Worm (Caenorhabditis elegans) whole organism, late embryonic: ENCODE data around the gene C30B5.6.

ENCODE experiments used
- K09A11.1 ChIP-seq: sonication (generic microtip); optimal IDR thresholded peaks from 2 replicates; lab custom pipeline; 2017; ENCODE audit warnings: antibody characterized with exemption, mild to moderate bottlenecking, missing genetic modification characterization, missing compliant biosample characterization; ENCODE audit not compliant: insufficient read depth
- ama-1 ChIP-seq: fragments of 150-350 bp; optimal IDR thresholded peaks from 2 replicates; lab custom pipeline; 2014
- ceh-48 ChIP-seq: sonication (generic microtip); optimal IDR thresholded peaks from 2 replicates; lab custom pipeline; 2016; ENCODE audit warnings: missing genetic modification characterization, inconsistent platforms, missing compliant biosample characterization
- nhr-11 ChIP-seq: fragments of 150-350 bp; optimal IDR thresholded peaks from 2 replicates; lab custom pipeline; 2014; ENCODE audit warnings: missing biosample characterization, missing genetic modification characterization
- nhr-232 ChIP-seq: sonication (generic microtip); optimal IDR thresholded peaks from 2 replicates; lab custom pipeline; 2016; ENCODE audit warnings: missing genetic modification characterization, missing compliant biosample characterization
- npax-4 ChIP-seq: sonication (generic microtip); optimal IDR thresholded peaks from 2 replicates; lab custom pipeline; 2016; ENCODE audit warnings: missing genetic modification characterization, missing compliant biosample characterization
- pag-3 ChIP-seq: sonication (generic microtip); optimal IDR thresholded peaks from 2 replicates; lab custom pipeline; 2016; ENCODE audit warnings: missing compliant biosample characterization, missing genetic modification characterization, borderline replicate concordance
- pha-4 ChIP-seq: fragments of 150-350 bp; optimal IDR thresholded peaks from 2 replicates; lab custom pipeline; 2018; ENCODE audit warnings: missing biosample characterization, missing genetic modification reagents, missing genetic modification characterization
- sdc-2 ChIP-seq: sonication (generic microtip); optimal IDR thresholded peaks from 2 replicates; lab custom pipeline; 2016; ENCODE audit warnings: missing genotype, missing genetic modification characterization, missing compliant biosample characterization
- sox-4 ChIP-seq: sonication (generic microtip); optimal IDR thresholded peaks from 2 replicates; lab custom pipeline; 2017; ENCODE audit warnings: mild to moderate bottlenecking, missing genetic modification characterization, inconsistent platforms, missing compliant biosample characterization
- zip-5 ChIP-seq: sonication (generic microtip); optimal IDR thresholded peaks from 2 replicates; lab custom pipeline; 2016; ENCODE audit warnings: missing genetic modification characterization, missing compliant biosample characterization

- TF ChIP-seq ceh-48 (no peak), sdc-2 (tag; lab: Kevin White, UChicago) (no peak), pag-3 (tag; lab: Kevin White, UChicago) (no peak), ama-1 (lab: Kevin White, UChicago) (no peak), nhr-232 (tag; lab: Kevin White, UChicago) (no peak), sox-4 (no peak), zip-5 (no peak), nhr-11 (tag; lab: Kevin White, UChicago) (no peak), pha-4 (tag; lab: Kevin White, UChicago) (no peak), K09A11.1 (no peak), npax-4 (tag; lab: Kevin White, UChicago) (no peak)
These were observed 44.3 kb downstream of the C30B5.6 start for ce11 chrII:6177975-6178742.
